Fruit fly (Drosophila melanogaster) whole organism, embryonic: ENCODE results near the gene eco.

ENCODE experiments used
- Abd-B ChIP-seq: fragments of 200-800 bp; sonication (Bioruptor generic); optimal IDR thresholded peaks from 2 replicates; lab custom pipeline; 2018; ENCODE audit warnings: missing biosample characterization, mild to moderate bottlenecking, missing genetic modification characterization, moderate library complexity
- Atf-2 ChIP-seq: fragments of 200-800 bp; sonication (Bioruptor generic); optimal IDR thresholded peaks from 2 replicates; lab custom pipeline; 2016; ENCODE audit warnings: missing biosample characterization, missing genetic modification characterization
- CG10321 ChIP-seq: fragments of 200-800 bp; sonication (Bioruptor generic); IDR thresholded peaks from 2 replicates; pipeline ENCODE4 v1.3.6; 2022; ENCODE audit warnings: missing biosample characterization, missing genetic modification characterization
- CG10366 ChIP-seq: fragments of 200-800 bp; sonication (Bioruptor generic); IDR thresholded peaks from 2 replicates; pipeline ENCODE4 v1.3.6; 2022; ENCODE audit warnings: missing biosample characterization, missing genetic modification characterization
- CG11093 ChIP-seq: fragments of 200-800 bp; sonication (Bioruptor generic); IDR thresholded peaks from 3 replicates; pipeline ENCODE4 v1.3.6; 2022; ENCODE audit warnings: missing biosample characterization, missing genetic modification characterization
- CG13775 ChIP-seq: fragments of 200-800 bp; sonication (Bioruptor generic); optimal IDR thresholded peaks from 3 replicates; lab custom pipeline; 2017; ENCODE audit warnings: missing biosample characterization, mild to moderate bottlenecking, missing genetic modification characterization
- CG17186 ChIP-seq: fragments of 200-800 bp; sonication (Bioruptor generic); optimal IDR thresholded peaks from 3 replicates; lab custom pipeline; 2017; ENCODE audit warnings: missing biosample characterization, missing genetic modification reagents, missing genetic modification characterization
- CG17612 ChIP-seq: fragments of 200-800 bp; sonication (Bioruptor generic); IDR thresholded peaks from 2 replicates; pipeline ENCODE4 v1.3.6; 2022; ENCODE audit warnings: missing biosample characterization, missing genetic modification characterization
- CG18011 ChIP-seq: fragments of 200-800 bp; sonication (Bioruptor generic); optimal IDR thresholded peaks from 2 replicates; lab custom pipeline; 2017; ENCODE audit warnings: missing biosample characterization, missing genetic modification characterization, mild to moderate bottlenecking, moderate library complexity, missing genotype
- CG2129 ChIP-seq: fragments of 200-800 bp; sonication (Bioruptor generic); IDR thresholded peaks from 2 replicates; pipeline ENCODE4 v1.3.6; 2022; ENCODE audit warnings: missing biosample characterization, missing genetic modification characterization; ENCODE audit not compliant: partially characterized antibody
- CG2889 ChIP-seq: fragments of 200-800 bp; sonication (Bioruptor generic); IDR thresholded peaks from 3 replicates; pipeline ENCODE4 v1.3.6; 2022; ENCODE audit warnings: missing biosample characterization, missing genetic modification characterization
- CG31441 ChIP-seq: fragments of 200-800 bp; sonication (Bioruptor generic); IDR thresholded peaks from 2 replicates; pipeline ENCODE4 v1.3.6; 2022; ENCODE audit warnings: missing biosample characterization, missing genetic modification characterization
- CG3838 ChIP-seq: fragments of 200-800 bp; sonication (Bioruptor generic); optimal IDR thresholded peaks from 3 replicates; lab custom pipeline; 2016; ENCODE audit warnings: missing biosample characterization, missing genetic modification characterization
- CG3847 ChIP-seq: fragments of 200-800 bp; sonication (Bioruptor generic); IDR thresholded peaks from 2 replicates; pipeline ENCODE4 v1.3.6; 2022; ENCODE audit warnings: missing biosample characterization, missing genetic modification characterization
- CG4282 ChIP-seq: fragments of 200-800 bp; sonication (Bioruptor generic); optimal IDR thresholded peaks from 2 replicates; lab custom pipeline; 2016; ENCODE audit warnings: missing biosample characterization, missing genetic modification characterization
- CG4360 ChIP-seq: fragments of 200-800 bp; sonication (Bioruptor generic); IDR thresholded peaks from 2 replicates; pipeline ENCODE4 v1.3.6; 2022; ENCODE audit warnings: missing biosample characterization, missing genetic modification characterization
- CG7928 ChIP-seq: fragments of 200-800 bp; sonication (Bioruptor generic); optimal IDR thresholded peaks from 2 replicates; lab custom pipeline; 2017; ENCODE audit warnings: missing biosample characterization, mild to moderate bottlenecking, missing genetic modification characterization
- ERR ChIP-seq: fragments of 200-800 bp; sonication (Bioruptor generic); optimal IDR thresholded peaks from 2 replicates; lab custom pipeline; 2016; ENCODE audit warnings: missing biosample characterization, missing genetic modification characterization
- Hand ChIP-seq: fragments of 200-800 bp; sonication (Bioruptor generic); optimal IDR thresholded peaks from 2 replicates; lab custom pipeline; 2017; ENCODE audit warnings: mild to moderate bottlenecking, missing biosample characterization, missing genetic modification reagents, missing genetic modification characterization
- Hmr ChIP-seq: fragments of 200-800 bp; sonication (Bioruptor generic); optimal IDR thresholded peaks from 3 replicates; lab custom pipeline; 2017; ENCODE audit warnings: mild to moderate bottlenecking, missing biosample characterization, missing genetic modification reagents, missing genetic modification characterization
- Ravus ChIP-seq: fragments of 200-800 bp; sonication (Bioruptor generic); IDR thresholded peaks from 2 replicates; pipeline ENCODE4 v1.3.6; 2022; ENCODE audit warnings: missing biosample characterization, missing genetic modification characterization
- Scr ChIP-seq: fragments of 200-800 bp; sonication (Bioruptor generic); IDR thresholded peaks from 2 replicates; pipeline ENCODE4 v1.3.6; 2022; ENCODE audit warnings: missing biosample characterization, missing genetic modification characterization; ENCODE audit not compliant: partially characterized antibody
- Sin3A ChIP-seq: fragments of >200 bp; optimal IDR thresholded peaks from 2 replicates; lab custom pipeline; 2018
- Sry-β ChIP-seq: fragments of 200-800 bp; sonication (Bioruptor generic); optimal IDR thresholded peaks from 2 replicates; lab custom pipeline; 2018; ENCODE audit warnings: missing biosample characterization, mild to moderate bottlenecking, missing genetic modification characterization, moderate library complexity
- Tbp ChIP-seq: fragments of >200 bp; optimal IDR thresholded peaks from 2 replicates; lab custom pipeline; 2018; ENCODE audit warnings: missing biosample characterization, missing genetic modification characterization
- abd-A ChIP-seq: fragments of 200-800 bp; sonication (Bioruptor generic); optimal IDR thresholded peaks from 3 replicates; lab custom pipeline; 2019; ENCODE audit warnings: missing biosample characterization, mild to moderate bottlenecking, missing genetic modification characterization, moderate library complexity
- ap ChIP-seq: fragments of 200-800 bp; sonication (Bioruptor generic); IDR thresholded peaks from 2 replicates; pipeline ENCODE4 v1.3.6; 2022; ENCODE audit warnings: missing biosample characterization, missing genetic modification characterization
- bcd ChIP-seq: fragments of 200-800 bp; sonication (Bioruptor generic); optimal IDR thresholded peaks from 2 replicates; lab custom pipeline; 2017; ENCODE audit warnings: missing biosample characterization, mild to moderate bottlenecking, missing genetic modification characterization
- cg ChIP-seq: fragments of 200-800 bp; sonication (Bioruptor generic); optimal IDR thresholded peaks from 3 replicates; lab custom pipeline; 2019; ENCODE audit warnings: missing biosample characterization, mild to moderate bottlenecking, missing genetic modification characterization, moderate library complexity
- crc ChIP-seq: fragments of 200-800 bp; sonication (Bioruptor generic); optimal IDR thresholded peaks from 2 replicates; lab custom pipeline; 2016; ENCODE audit warnings: missing biosample characterization, missing genetic modification characterization
- dmrt99B ChIP-seq: fragments of 200-800 bp; sonication (Bioruptor generic); optimal IDR thresholded peaks from 2 replicates; lab custom pipeline; 2018; ENCODE audit warnings: missing biosample characterization, mild to moderate bottlenecking, missing genetic modification characterization, moderate library complexity
- eyg ChIP-seq: fragments of 200-800 bp; sonication (Bioruptor generic); optimal IDR thresholded peaks from 3 replicates; lab custom pipeline; 2016; ENCODE audit warnings: missing biosample characterization, missing genetic modification characterization
- gem ChIP-seq: fragments of 200-800 bp; sonication (Bioruptor generic); optimal IDR thresholded peaks from 2 replicates; lab custom pipeline; 2019; ENCODE audit warnings: missing biosample characterization, mild to moderate bottlenecking, missing genetic modification characterization, moderate library complexity
- gt ChIP-seq: fragments of 200-800 bp; sonication (Bioruptor generic); IDR thresholded peaks from 2 replicates; pipeline ENCODE4 v1.3.6; 2022; ENCODE audit warnings: missing biosample characterization, missing genetic modification characterization
- jigr1 ChIP-seq: fragments of 200-800 bp; sonication (Bioruptor generic); IDR thresholded peaks from 3 replicates; pipeline ENCODE4 v1.3.6; 2022; ENCODE audit warnings: missing biosample characterization, missing genetic modification characterization
- kah ChIP-seq: fragments of 200-800 bp; sonication (Bioruptor generic); optimal IDR thresholded peaks from 2 replicates; lab custom pipeline; 2018; ENCODE audit warnings: missing biosample characterization, mild to moderate bottlenecking, missing genetic modification characterization
- ken ChIP-seq: fragments of 200-800 bp; sonication (Bioruptor generic); IDR thresholded peaks from 3 replicates; pipeline ENCODE4 v1.3.6; 2022; ENCODE audit warnings: missing biosample characterization, missing genetic modification characterization
- mld ChIP-seq: fragments of 200-800 bp; sonication (Bioruptor generic); IDR thresholded peaks from 3 replicates; pipeline ENCODE4 v1.3.6; 2022; ENCODE audit warnings: missing biosample characterization, missing genetic modification characterization; ENCODE audit not compliant: partially characterized antibody
- nom ChIP-seq: fragments of 200-800 bp; sonication (Bioruptor generic); optimal IDR thresholded peaks from 2 replicates; lab custom pipeline; 2017; ENCODE audit warnings: missing biosample characterization, missing genetic modification characterization, mild to moderate bottlenecking, moderate library complexity, missing genetic modification reagents
- peb ChIP-seq: fragments of 200-800 bp; sonication (Bioruptor generic); IDR thresholded peaks from 2 replicates; pipeline ENCODE4 v1.3.6; 2022; ENCODE audit warnings: missing biosample characterization, missing genetic modification characterization
- pfk ChIP-seq: fragments of 200-800 bp; sonication (Bioruptor generic); optimal IDR thresholded peaks from 2 replicates; lab custom pipeline; 2018; ENCODE audit warnings: missing biosample characterization, mild to moderate bottlenecking, missing genetic modification characterization, moderate library complexity
- sima ChIP-seq: fragments of 200-800 bp; sonication (Bioruptor generic); optimal IDR thresholded peaks from 2 replicates; lab custom pipeline; 2016; ENCODE audit warnings: missing biosample characterization, missing genetic modification characterization
- slbo ChIP-seq: fragments of 200-800 bp; sonication (Bioruptor generic); IDR thresholded peaks from 2 replicates; pipeline ENCODE4 v1.3.6; 2022; ENCODE audit warnings: missing biosample characterization, missing genetic modification characterization
- slou ChIP-seq: fragments of 200-800 bp; sonication (Bioruptor generic); optimal IDR thresholded peaks from 3 replicates; lab custom pipeline; 2016; ENCODE audit warnings: missing biosample characterization, missing genetic modification characterization
- sna ChIP-seq: fragments of 200-800 bp; sonication (Bioruptor generic); IDR thresholded peaks from 2 replicates; pipeline ENCODE4 v1.3.6; 2022; ENCODE audit warnings: missing biosample characterization, missing genetic modification characterization; ENCODE audit not compliant: partially characterized antibody
- ttk ChIP-seq: fragments of 200-800 bp; sonication (Bioruptor generic); IDR thresholded peaks from 2 replicates; pipeline ENCODE4 v2.1.2; 2022; ENCODE audit warnings: missing biosample characterization, missing genetic modification characterization
- vnd ChIP-seq: fragments of 200-800 bp; sonication (Bioruptor generic); IDR thresholded peaks from 3 replicates; pipeline ENCODE4 v1.3.6; 2022; ENCODE audit warnings: missing biosample characterization, missing genetic modification characterization; ENCODE audit not compliant: partially characterized antibody
- wor ChIP-seq: fragments of 200-800 bp; sonication (Bioruptor generic); IDR thresholded peaks from 2 replicates; pipeline ENCODE4 v1.3.6; 2022; ENCODE audit warnings: missing biosample characterization, missing genetic modification characterization
- yki ChIP-seq: fragments of >200 bp; optimal IDR thresholded peaks from 3 replicates; lab custom pipeline; 2018
- zen ChIP-seq: fragments of 200-800 bp; sonication (Bioruptor generic); optimal IDR thresholded peaks from 3 replicates; lab custom pipeline; 2018; ENCODE audit warnings: missing biosample characterization, mild to moderate bottlenecking, missing genetic modification characterization, moderate library complexity

eco gene

DNA sequence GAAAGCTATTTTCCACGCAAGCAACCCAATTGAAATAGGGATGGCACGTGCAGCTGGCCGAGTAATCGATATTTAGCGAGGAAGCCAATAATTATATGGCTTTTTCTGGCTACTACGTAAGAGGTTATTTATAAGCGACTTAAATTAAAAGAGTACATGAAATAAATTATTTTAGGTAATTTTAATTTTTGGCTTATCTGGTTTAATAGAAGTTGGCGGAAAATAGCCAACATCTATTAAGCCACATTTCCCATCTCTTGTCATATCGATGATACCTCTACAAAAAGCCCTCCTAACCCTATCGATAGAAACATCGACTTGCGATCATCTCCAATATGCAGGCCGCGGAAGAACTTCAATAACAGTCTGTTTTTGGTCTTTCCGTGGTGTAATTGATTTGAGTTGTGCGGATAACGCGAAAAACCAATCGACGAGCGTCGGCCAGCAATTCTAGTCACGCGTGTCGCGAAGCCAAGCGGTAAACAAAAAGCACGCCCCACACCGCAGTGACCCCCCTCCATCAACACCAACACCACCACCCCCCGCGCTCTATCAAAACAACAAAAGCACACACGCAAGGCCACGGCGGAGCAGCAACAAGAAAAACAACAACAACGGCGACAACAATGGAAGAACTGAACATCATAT, 9.0 kb upstream of the eco start, which contains the start of the genes Srp19 and qm (continued):
- TF ChIP-seq CG18011 (GFP tag; lab: Kevin White, UChicago): no peak
- TF ChIP-seq Scr (GFP tag; lab: Robert Waterston, UW): peak; percentile 91
- no peak for TF ChIP-seq Abd-B (GFP tag; lab: Kevin White, UChicago)
- TF ChIP-seq CG10366 (GFP tag; lab: Robert Waterston, UW): no peak; the same call in 1 of the 2 replicates
- TF ChIP-seq CG17612 (GFP tag; lab: Robert Waterston, UW): no peak
- no peak for TF ChIP-seq CG7928 (GFP tag; lab: Kevin White, UChicago)
- peak; percentile 31 for TF ChIP-seq CG13775 (GFP tag; lab: Kevin White, UChicago)
- TF ChIP-seq CG3847 (GFP tag; lab: Robert Waterston, UW): peak; percentile 57
- TF ChIP-seq mld (GFP tag; lab: Robert Waterston, UW): peak; percentile 59; the same call in 2 of the 3 replicates
- TF ChIP-seq CG4360 (GFP tag; lab: Robert Waterston, UW): peak; percentile 79
- TF ChIP-seq nom: peak; percentile 65
- TF ChIP-seq cg (GFP tag; lab: Kevin White, UChicago): no peak
- no peak for TF ChIP-seq CG17186 (GFP tag; lab: Kevin White, UChicago)
- TF ChIP-seq dmrt99B (tag; lab: Kevin White, UChicago): peak; percentile 27
- TF ChIP-seq CG2889 (GFP tag; lab: Robert Waterston, UW): no peak
- TF ChIP-seq kah (GFP tag; lab: Kevin White, UChicago): peak; percentile 28
- TF ChIP-seq CG10321: no peak
- no peak for TF ChIP-seq eyg (GFP tag; lab: Kevin White, UChicago)
- peak; percentile 50; the same call in 1 of the 2 replicates for TF ChIP-seq CG31441
- no peak for TF ChIP-seq Ravus (GFP tag; lab: Robert Waterston, UW)
- TF ChIP-seq Sin3A: peak; percentile 95
- TF ChIP-seq Tbp (GFP tag; lab: Kevin White, UChicago): no peak
- peak; percentile 85 for TF ChIP-seq vnd (GFP tag; lab: Robert Waterston, UW)
- TF ChIP-seq ERR (GFP tag; lab: Kevin White, UChicago): no peak
- peak; percentile 93 for TF ChIP-seq Sry-β (GFP tag; lab: Kevin White, UChicago)
- no peak for TF ChIP-seq CG4282 (GFP tag; lab: Kevin White, UChicago)
- no peak for TF ChIP-seq Hand
- no peak for TF ChIP-seq abd-A
- peak; percentile 0 for TF ChIP-seq Atf-2 (GFP tag; lab: Kevin White, UChicago)
- TF ChIP-seq CG3838: no peak
- TF ChIP-seq wor (GFP tag; lab: Robert Waterston, UW): peak; percentile 11; the same call in 1 of the 2 replicates
- no peak for TF ChIP-seq crc
- TF ChIP-seq yki: no peak
- TF ChIP-seq jigr1: no peak
- peak; percentile 76 for TF ChIP-seq gem (tag; lab: Kevin White, UChicago)
- TF ChIP-seq ap (GFP tag; lab: Robert Waterston, UW): no peak
- TF ChIP-seq slou (GFP tag; lab: Kevin White, UChicago): peak; percentile 8
- peak; percentile 46 for TF ChIP-seq bcd
- no peak for TF ChIP-seq pfk (GFP tag; lab: Kevin White, UChicago)
- no peak for TF ChIP-seq peb (GFP tag; lab: Robert Waterston, UW)
- peak; percentile 67; the same call in 1 of the 2 replicates for TF ChIP-seq slbo (GFP tag; lab: Robert Waterston, UW)
- TF ChIP-seq CG11093 (GFP tag; lab: Robert Waterston, UW): no peak
- no peak for TF ChIP-seq gt (GFP tag; lab: Robert Waterston, UW)
- TF ChIP-seq zen (tag; lab: Kevin White, UChicago): peak; percentile 35
- 0 out of 3 replicates have a peak, but pooled peaks have one; percentile 58 for TF ChIP-seq ken
- peak; percentile 59; the same call in 1 of the 2 replicates for TF ChIP-seq CG2129
- no peak for TF ChIP-seq ttk (GFP tag; lab: Robert Waterston, UW)
- peak; percentile 62 for TF ChIP-seq Hmr
- TF ChIP-seq sna (GFP tag; lab: Robert Waterston, UW): peak; percentile 78
- no peak for TF ChIP-seq sima (GFP tag; lab: Kevin White, UChicago)
- TF ChIP-seq, all 482 proteins: peak for 264
